Worm (Caenorhabditis elegans) whole organism, L4 larva: Measurements from ENCODE around the gene ntl-9.

Experiments used
- F26F4.8 ChIP-seq: fragments of 200-800 bp; sonication (Bioruptor generic); conservative IDR thresholded peaks from 2 replicates; pipeline ENCODE4 v1.3.6; 2022; ENCODE audit warnings: missing genetic modification characterization, missing compliant biosample characterization
- ceh-82 ChIP-seq: sonication (generic microtip); optimal IDR thresholded peaks from 2 replicates; lab custom pipeline; 2017; ENCODE audit warnings: missing biosample characterization, missing genetic modification characterization
- dmd-8 ChIP-seq: fragments of 200-800 bp; sonication (Bioruptor generic); IDR thresholded peaks from 2 replicates; pipeline ENCODE4 v1.3.6; 2022; ENCODE audit warnings: missing genetic modification characterization, missing compliant biosample characterization
- hlh-30 ChIP-seq: sonication (generic microtip); optimal IDR thresholded peaks from 2 replicates; lab custom pipeline; 2017; ENCODE audit warnings: antibody characterized with exemption, mild to moderate bottlenecking, missing genetic modification characterization, missing compliant biosample characterization; ENCODE audit not compliant: insufficient read depth
- mes-2 ChIP-seq: sonication (generic microtip); optimal IDR thresholded peaks from 2 replicates; lab custom pipeline; 2016; ENCODE audit warnings: missing genotype, mild to moderate bottlenecking, missing genetic modification characterization, missing compliant biosample characterization; ENCODE audit not compliant: poor library complexity, severe bottlenecking
- nhr-76 ChIP-seq: fragments of 150-350 bp; optimal IDR thresholded peaks from 2 replicates; lab custom pipeline; 2014; ENCODE audit warnings: missing biosample characterization, missing genetic modification characterization
- skn-1 ChIP-seq: fragments of 150-350 bp; optimal IDR thresholded peaks from 2 replicates; lab custom pipeline; 2014; ENCODE audit warnings: missing biosample characterization, missing genetic modification characterization
- zip-2 ChIP-seq: fragments of 150-350 bp; optimal IDR thresholded peaks from 2 replicates; lab custom pipeline; 2014; ENCODE audit warnings: missing biosample characterization, missing genetic modification characterization

DNA sequence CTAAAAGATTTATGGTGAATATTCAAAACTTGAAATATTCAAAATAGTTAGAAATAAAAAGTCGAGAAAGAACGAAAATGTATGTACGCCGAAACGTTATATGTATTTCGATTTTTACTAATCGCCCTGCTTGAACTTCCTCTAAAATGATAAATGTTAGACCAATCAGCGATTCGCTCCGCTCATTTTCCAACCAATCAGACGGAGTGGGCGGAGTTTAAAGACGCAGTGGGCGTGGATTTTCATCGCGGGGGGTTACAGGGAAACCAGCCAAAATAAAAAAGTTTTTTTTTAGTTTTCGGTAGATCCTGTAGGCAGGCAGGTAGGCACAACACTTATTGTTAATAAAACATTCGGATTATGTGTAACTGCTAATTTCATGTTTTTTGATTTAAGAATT lies 8.7 kb downstream of the ntl-9 start:
- TF ChIP-seq nhr-76 (tag; lab: Kevin White, UChicago): no peak
- TF ChIP-seq hlh-30 (tag; lab: Kevin White, UChicago): no peak
- TF ChIP-seq zip-2: no peak
- no peak for TF ChIP-seq mes-2
- TF ChIP-seq skn-1: no peak
- no peak for TF ChIP-seq F26F4.8 (GFP tag; lab: Robert Waterston, UW)
- TF ChIP-seq dmd-8 (GFP tag; lab: Robert Waterston, UW): no peak
- no peak for TF ChIP-seq ceh-82 (tag; lab: Kevin White, UChicago)
